Worm (Caenorhabditis elegans) whole organism, young adult: ENCODE measurements around the gene ZC449.5.

ENCODE experiments used
- B0019.2 ChIP-seq: fragments of 200-800 bp; sonication (Bioruptor generic); conservative IDR thresholded peaks from 2 replicates; pipeline ENCODE4 v1.3.6; 2022; ENCODE audit warnings: missing genetic modification reagents, missing genetic modification characterization, missing compliant biosample characterization
- B0336.3 ChIP-seq: fragments of 200-800 bp; sonication (Bioruptor generic); IDR thresholded peaks from 2 replicates; pipeline ENCODE4 v1.3.6; 2022; ENCODE audit warnings: missing genetic modification characterization, missing compliant biosample characterization
- D2030.7 ChIP-seq: fragments of 200-800 bp; sonication (Bioruptor generic); IDR thresholded peaks from 2 replicates; pipeline ENCODE4 v1.3.6; 2022; ENCODE audit warnings: missing genetic modification reagents, missing genetic modification characterization, missing compliant biosample characterization
- F10E7.11 ChIP-seq: sonication (generic microtip); optimal IDR thresholded peaks from 2 replicates; lab custom pipeline; 2017; ENCODE audit warnings: mild to moderate bottlenecking, missing genetic modification characterization, moderate library complexity, missing compliant biosample characterization
- F39B2.1 ChIP-seq: fragments of 200-800 bp; sonication (Bioruptor generic); IDR thresholded peaks from 2 replicates; pipeline ENCODE4 v1.3.6; 2022; ENCODE audit warnings: missing genetic modification reagents, missing genetic modification characterization, missing compliant biosample characterization
- F49E8.2 ChIP-seq: sonication (generic microtip); optimal IDR thresholded peaks from 3 replicates; lab custom pipeline; 2017; ENCODE audit warnings: missing genetic modification characterization, mild to moderate bottlenecking, missing compliant biosample characterization, antibody characterized with exemption, moderate library complexity; ENCODE audit not compliant: insufficient read depth
- K12H6.12 ChIP-seq: fragments of 200-800 bp; sonication (Bioruptor generic); optimal IDR thresholded peaks from 2 replicates; lab custom pipeline; 2018; ENCODE audit warnings: mild to moderate bottlenecking, missing genetic modification characterization, missing compliant biosample characterization
- T07F8.4 ChIP-seq: sonication (generic microtip); optimal IDR thresholded peaks from 2 replicates; lab custom pipeline; 2016; ENCODE audit warnings: mild to moderate bottlenecking, missing genetic modification characterization, moderate library complexity, missing compliant biosample characterization
- Y53F4B.3 ChIP-seq: fragments of 200-800 bp; sonication (Bioruptor generic); IDR thresholded peaks from 2 replicates; pipeline ENCODE4 v1.3.6; 2022; ENCODE audit warnings: missing genetic modification reagents, missing genetic modification characterization, missing compliant biosample characterization
- Y53G8AR.9 ChIP-seq: fragments of 200-800 bp; sonication (Bioruptor generic); conservative IDR thresholded peaks from 2 replicates; pipeline ENCODE4 v1.3.6; 2022; ENCODE audit warnings: missing genetic modification reagents, missing genetic modification characterization, missing compliant biosample characterization
- Y56A3A.18 ChIP-seq: fragments of 200-800 bp; sonication (Bioruptor generic); IDR thresholded peaks from 2 replicates; pipeline ENCODE4 v1.3.6; 2022; ENCODE audit warnings: missing genetic modification reagents, missing genetic modification characterization, missing compliant biosample characterization
- Y67H2A.10 ChIP-seq: fragments of 200-800 bp; sonication (Bioruptor generic); conservative IDR thresholded peaks from 2 replicates; pipeline ENCODE4 v1.3.6; 2022; ENCODE audit warnings: missing genetic modification reagents, missing genetic modification characterization, missing compliant biosample characterization
- Y79H2A.3 ChIP-seq: fragments of 200-800 bp; sonication (Bioruptor generic); conservative IDR thresholded peaks from 2 replicates; pipeline ENCODE4 v1.3.6; 2022; ENCODE audit warnings: missing genetic modification reagents, missing genetic modification characterization, missing compliant biosample characterization
- akir-1 ChIP-seq: fragments of 200-800 bp; sonication (Bioruptor generic); optimal IDR thresholded peaks from 2 replicates; lab custom pipeline; 2018; ENCODE audit warnings: mild to moderate bottlenecking, missing genetic modification characterization, moderate library complexity, missing compliant biosample characterization
- aptf-2 ChIP-seq: fragments of 200-800 bp; sonication (Bioruptor generic); conservative IDR thresholded peaks from 2 replicates; pipeline ENCODE4 v1.3.6; 2022; ENCODE audit warnings: missing genetic modification reagents, missing genetic modification characterization, missing compliant biosample characterization
- aptf-3 ChIP-seq: fragments of 200-800 bp; sonication (Bioruptor generic); IDR thresholded peaks from 2 replicates; pipeline ENCODE4 v1.3.6; 2022; ENCODE audit warnings: missing genetic modification characterization, missing compliant biosample characterization
- athp-1 ChIP-seq: sonication (generic microtip); optimal IDR thresholded peaks from 2 replicates; lab custom pipeline; 2017; ENCODE audit warnings: mild to moderate bottlenecking, missing genetic modification characterization, missing compliant biosample characterization
- bed-1 ChIP-seq: fragments of 200-800 bp; sonication (Bioruptor generic); IDR thresholded peaks from 2 replicates; pipeline ENCODE4 v1.3.6; 2022; ENCODE audit warnings: missing genetic modification reagents, missing genetic modification characterization, missing compliant biosample characterization
- chd-7 ChIP-seq: sonication (generic microtip); optimal IDR thresholded peaks from 2 replicates; lab custom pipeline; 2016; ENCODE audit warnings: mild to moderate bottlenecking, missing genetic modification characterization, moderate library complexity, missing compliant biosample characterization
- egl-18 ChIP-seq: fragments of 200-800 bp; sonication (Bioruptor generic); IDR thresholded peaks from 2 replicates; pipeline ENCODE4 v1.3.6; 2022; ENCODE audit warnings: missing genetic modification reagents, missing genetic modification characterization, missing compliant biosample characterization
- ets-4 ChIP-seq: fragments of 200-800 bp; sonication (Bioruptor generic); optimal IDR thresholded peaks from 2 replicates; lab custom pipeline; 2018; ENCODE audit warnings: mild to moderate bottlenecking, missing genetic modification characterization, missing compliant biosample characterization
- him-1 ChIP-seq: sonication (generic microtip); optimal IDR thresholded peaks from 2 replicates; lab custom pipeline; 2016; ENCODE audit warnings: missing genotype, missing genetic modification reagents, missing genetic modification characterization, missing compliant biosample characterization
- hmg-20 ChIP-seq: fragments of 200-800 bp; sonication (Bioruptor generic); IDR thresholded peaks from 2 replicates; pipeline ENCODE4 v1.3.6; 2022; ENCODE audit warnings: missing genetic modification reagents, missing genetic modification characterization, missing compliant biosample characterization
- hrde-1 ChIP-seq: sonication (generic microtip); optimal IDR thresholded peaks from 2 replicates; lab custom pipeline; 2016; ENCODE audit warnings: missing genetic modification characterization, mild to moderate bottlenecking, missing compliant biosample characterization, moderate library complexity, missing genotype, missing genetic modification reagents, borderline replicate concordance
- hsf-1 ChIP-seq: fragments of 200-800 bp; sonication (Bioruptor generic); IDR thresholded peaks from 2 replicates; pipeline ENCODE4 v1.3.6; 2022; ENCODE audit warnings: missing genetic modification reagents, missing genetic modification characterization, missing compliant biosample characterization
- madf-6 ChIP-seq: fragments of 200-800 bp; sonication (Bioruptor generic); IDR thresholded peaks from 2 replicates; pipeline ENCODE4 v1.3.6; 2022; ENCODE audit warnings: missing genetic modification reagents, missing genetic modification characterization, missing compliant biosample characterization
- madf-8 ChIP-seq: fragments of 200-800 bp; sonication (Bioruptor generic); conservative IDR thresholded peaks from 2 replicates; pipeline ENCODE4 v1.3.6; 2022; ENCODE audit warnings: missing genetic modification reagents, missing genetic modification characterization, missing compliant biosample characterization
- mes-4 ChIP-seq: sonication (generic microtip); optimal IDR thresholded peaks from 2 replicates; lab custom pipeline; 2016; ENCODE audit warnings: missing genotype, missing genetic modification characterization, missing compliant biosample characterization
- nfya-1 ChIP-seq: sonication (generic microtip); optimal IDR thresholded peaks from 2 replicates; lab custom pipeline; 2017; ENCODE audit warnings: antibody characterized with exemption, missing compliant biosample characterization, missing genetic modification characterization, borderline replicate concordance; ENCODE audit not compliant: insufficient read depth
- nfya-2 ChIP-seq: fragments of 200-800 bp; sonication (Bioruptor generic); IDR thresholded peaks from 2 replicates; pipeline ENCODE4 v1.3.6; 2022; ENCODE audit warnings: missing genetic modification reagents, missing genetic modification characterization, missing compliant biosample characterization
- pbrm-1 ChIP-seq: fragments of 200-800 bp; sonication (Bioruptor generic); IDR thresholded peaks from 2 replicates; pipeline ENCODE4 v1.3.6; 2022; ENCODE audit warnings: missing genetic modification reagents, missing genetic modification characterization, missing compliant biosample characterization
- rec-8 ChIP-seq, 2 experiments: sonication (generic microtip); optimal IDR thresholded peaks; 2 replicates each; lab custom pipeline; 2016; ENCODE audit warnings: mild to moderate bottlenecking in 2 of 2, missing genetic modification characterization in 2 of 2, missing genetic modification reagents in 2 of 2, missing genotype in 2 of 2, missing biosample characterization in 1 of 2, missing compliant biosample characterization in 1 of 2, moderate library complexity in 1 of 2
- repo-1 ChIP-seq: sonication (generic microtip); optimal IDR thresholded peaks from 2 replicates; lab custom pipeline; 2017; ENCODE audit warnings: mild to moderate bottlenecking, missing genetic modification characterization, missing compliant biosample characterization
- rpc-1 ChIP-seq, 2 experiments: fragments of 150-350 bp in 1 of 2; sonication (generic microtip) in 1 of 2; optimal IDR thresholded peaks; 2 replicates each; lab custom pipeline; 2014 to 2018; ENCODE audit warnings: missing biosample characterization in 1 of 2, missing genetic modification characterization in 1 of 2, missing genetic modification reagents in 1 of 2, missing genotype in 1 of 2
- sdz-38 ChIP-seq: sonication (generic microtip); optimal IDR thresholded peaks from 2 replicates; lab custom pipeline; 2016; ENCODE audit warnings: missing genotype, missing genetic modification characterization, missing compliant biosample characterization
- somi-1 ChIP-seq: fragments of 200-800 bp; sonication (Bioruptor generic); optimal IDR thresholded peaks from 2 replicates; lab custom pipeline; 2018; ENCODE audit warnings: mild to moderate bottlenecking, missing genetic modification characterization, missing compliant biosample characterization
- tbx-9 ChIP-seq: sonication (generic microtip); optimal IDR thresholded peaks from 2 replicates; lab custom pipeline; 2016; ENCODE audit warnings: borderline replicate concordance, missing genetic modification characterization, inconsistent platforms, missing compliant biosample characterization
- zim-3 ChIP-seq: sonication (generic microtip); optimal IDR thresholded peaks from 2 replicates; lab custom pipeline; 2017; ENCODE audit warnings: mild to moderate bottlenecking, missing genetic modification characterization, moderate library complexity, missing compliant biosample characterization
- ztf-18 ChIP-seq: sonication (generic microtip); optimal IDR thresholded peaks from 2 replicates; lab custom pipeline; 2016; ENCODE audit warnings: missing genotype, mild to moderate bottlenecking, missing genetic modification characterization, missing compliant biosample characterization
- ztf-22 ChIP-seq: fragments of 200-800 bp; sonication (Bioruptor generic); optimal IDR thresholded peaks from 2 replicates; lab custom pipeline; 2018; ENCODE audit warnings: mild to moderate bottlenecking, missing genetic modification characterization, moderate library complexity, missing compliant biosample characterization
- ztf-25 ChIP-seq: fragments of 200-800 bp; sonication (Bioruptor generic); IDR thresholded peaks from 2 replicates; pipeline ENCODE4 v1.3.6; 2022; ENCODE audit warnings: missing genetic modification reagents, missing genetic modification characterization, missing compliant biosample characterization
- ztf-3 ChIP-seq: fragments of 200-800 bp; sonication (Bioruptor generic); optimal IDR thresholded peaks from 2 replicates; lab custom pipeline; 2018; ENCODE audit warnings: mild to moderate bottlenecking, missing genetic modification characterization, missing compliant biosample characterization

Gene ZC449.5

ce11 chrX:5075538-5075937 is 38.0 kb upstream of the ZC449.5 start:
- TF ChIP-seq ztf-18: no peak
- TF ChIP-seq nfya-2: no peak
- no peak for TF ChIP-seq F39B2.1 (GFP tag; lab: Robert Waterston, UW)
- no peak for TF ChIP-seq Y67H2A.10
- TF ChIP-seq athp-1 (tag; lab: Kevin White, UChicago): no peak
- no peak for TF ChIP-seq D2030.7 (GFP tag; lab: Robert Waterston, UW)
- TF ChIP-seq aptf-2 (GFP tag; lab: Robert Waterston, UW): no peak
- no peak for TF ChIP-seq Y53G8AR.9 (GFP tag; lab: Robert Waterston, UW)
- no peak for TF ChIP-seq ztf-3 (GFP tag; lab: Kevin White, UChicago)
- TF ChIP-seq somi-1: no peak
- TF ChIP-seq K12H6.12: no peak
- no peak for TF ChIP-seq aptf-3
- TF ChIP-seq B0019.2 (GFP tag; lab: Robert Waterston, UW): no peak
- TF ChIP-seq repo-1 (tag; lab: Kevin White, UChicago): no peak
- TF ChIP-seq rec-8 (tag; optimal IDR thresholded peaks at IDR 0.05; lab: Kevin White, UChicago): no peak

ce11 chrX:5073895-5074294 is 36.3 kb upstream of the ZC449.5 start:
- TF ChIP-seq zim-3 (tag; lab: Kevin White, UChicago): no peak
- no peak for TF ChIP-seq chd-7 (tag; lab: Kevin White, UChicago)
- no peak for TF ChIP-seq Y79H2A.3 (GFP tag; lab: Robert Waterston, UW)
- no peak for TF ChIP-seq B0336.3 (GFP tag; lab: Robert Waterston, UW)
- no peak for TF ChIP-seq ztf-22 (GFP tag; lab: Kevin White, UChicago)
- TF ChIP-seq ztf-25 (GFP tag; lab: Robert Waterston, UW): no peak
- TF ChIP-seq hsf-1 (GFP tag; lab: Robert Waterston, UW): no peak
- no peak for TF ChIP-seq rec-8 (tag; optimal IDR thresholded peaks at IDR 0.05; lab: Kevin White, UChicago)
- TF ChIP-seq madf-8 (GFP tag; lab: Robert Waterston, UW): no peak
- no peak for TF ChIP-seq ets-4 (GFP tag; lab: Kevin White, UChicago)

DNA sequence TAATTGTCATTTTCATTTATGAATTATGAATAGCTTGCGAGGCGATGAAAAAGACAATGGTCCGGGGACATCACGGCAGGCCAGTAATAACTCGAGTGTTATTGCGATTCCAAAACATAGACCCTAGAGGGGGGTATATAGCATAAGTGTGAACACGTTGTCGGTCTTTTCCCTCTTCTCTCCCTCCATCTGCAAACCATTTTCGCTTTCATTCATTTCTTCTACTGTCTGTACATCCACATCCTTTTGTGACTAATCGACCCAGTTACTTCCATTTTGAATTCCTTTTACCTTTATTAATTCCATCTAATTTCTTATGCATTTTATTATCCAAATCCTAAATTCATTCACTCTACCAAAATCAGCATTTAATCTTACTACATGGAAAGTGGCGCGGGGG is 33.5 kb upstream of the ZC449.5 start:
- no peak for TF ChIP-seq rpc-1 (optimal IDR thresholded peaks at IDR 0.05; lab: Kevin White, UChicago)
- TF ChIP-seq rpc-1 (tag; optimal IDR thresholded peaks at IDR 0.05; lab: Kevin White, UChicago): no peak
- TF ChIP-seq Y53G8AR.9 (GFP tag; lab: Robert Waterston, UW): no peak
- no peak for TF ChIP-seq hmg-20 (GFP tag; lab: Robert Waterston, UW)
- no peak for TF ChIP-seq pbrm-1
- TF ChIP-seq athp-1 (tag; lab: Kevin White, UChicago): no peak
- TF ChIP-seq sdz-38 (tag; lab: Kevin White, UChicago): no peak
- no peak for TF ChIP-seq akir-1 (GFP tag; lab: Kevin White, UChicago)
- TF ChIP-seq mes-4 (tag; lab: Kevin White, UChicago): no peak
- no peak for TF ChIP-seq tbx-9 (tag; lab: Kevin White, UChicago)
- TF ChIP-seq zim-3 (tag; lab: Kevin White, UChicago): no peak
- TF ChIP-seq nfya-1 (tag; lab: Kevin White, UChicago): no peak

ce11 chrX:5067796-5068195 is 30.2 kb upstream of the ZC449.5 start, which contains the start of gene clc-7:
Gene clc-7 (plus strand): TSS chrX:5068096.
- TF ChIP-seq aptf-3: no peak
- no peak for TF ChIP-seq chd-7 (tag; lab: Kevin White, UChicago)
- TF ChIP-seq T07F8.4: no peak
- no peak for TF ChIP-seq egl-18 (GFP tag; lab: Robert Waterston, UW)
- TF ChIP-seq him-1 (tag; lab: Kevin White, UChicago): no peak
- no peak for TF ChIP-seq tbx-9 (tag; lab: Kevin White, UChicago)
- no peak for TF ChIP-seq Y53F4B.3 (GFP tag; lab: Robert Waterston, UW)
- no peak for TF ChIP-seq K12H6.12
- no peak for TF ChIP-seq hrde-1 (tag; lab: Kevin White, UChicago)
- TF ChIP-seq madf-6 (GFP tag; lab: Robert Waterston, UW): no peak
- TF ChIP-seq bed-1: no peak
- TF ChIP-seq B0336.3 (GFP tag; lab: Robert Waterston, UW): no peak
- TF ChIP-seq Y56A3A.18: no peak
- no peak for TF ChIP-seq F49E8.2
- TF ChIP-seq F10E7.11 (tag; lab: Kevin White, UChicago): no peak
